Worm (Caenorhabditis elegans) whole organism, L2 larva: ENCODE data around the gene sre-39.

Experiments used
- C34F6.9 ChIP-seq: fragments of 150-350 bp; optimal IDR thresholded peaks from 2 replicates; lab custom pipeline; 2014; ENCODE audit warnings: missing biosample characterization, missing genetic modification characterization
- F13H6.1 ChIP-seq: sonication (generic microtip); optimal IDR thresholded peaks from 2 replicates; lab custom pipeline; 2016; ENCODE audit warnings: missing genetic modification characterization, missing compliant biosample characterization
- R02D3.7 ChIP-seq: fragments of 150-350 bp; optimal IDR thresholded peaks from 2 replicates; lab custom pipeline; 2014; ENCODE audit warnings: missing biosample characterization, missing genetic modification characterization
- Y55F3AM.14 ChIP-seq: fragments of 200-800 bp; sonication (Bioruptor generic); optimal IDR thresholded peaks from 2 replicates; lab custom pipeline; 2018; ENCODE audit warnings: mild to moderate bottlenecking, missing genetic modification characterization, missing compliant biosample characterization
- ZK546.5 ChIP-seq: sonication (generic microtip); optimal IDR thresholded peaks from 2 replicates; lab custom pipeline; 2017; ENCODE audit warnings: missing biosample characterization, missing genetic modification characterization
- alr-1 ChIP-seq: fragments of 150-350 bp; optimal IDR thresholded peaks from 2 replicates; lab custom pipeline; 2014; ENCODE audit warnings: missing biosample characterization, missing genetic modification characterization
- aly-2 ChIP-seq: fragments of 150-350 bp; optimal IDR thresholded peaks from 2 replicates; lab custom pipeline; 2014; ENCODE audit warnings: missing biosample characterization, missing genetic modification characterization
- blmp-1 ChIP-seq: sonication (generic microtip); optimal IDR thresholded peaks from 2 replicates; lab custom pipeline; 2017; ENCODE audit warnings: missing genetic modification characterization, mild to moderate bottlenecking, missing compliant biosample characterization, antibody characterized with exemption, moderate library complexity; ENCODE audit not compliant: insufficient read depth
- ceh-16 ChIP-seq: fragments of 150-350 bp; optimal IDR thresholded peaks from 2 replicates; lab custom pipeline; 2014; ENCODE audit warnings: missing biosample characterization, missing genetic modification characterization
- ceh-82 ChIP-seq: fragments of 150-350 bp; optimal IDR thresholded peaks from 2 replicates; lab custom pipeline; 2014; ENCODE audit warnings: missing biosample characterization, missing genetic modification characterization
- crh-2 ChIP-seq: sonication (generic microtip); optimal IDR thresholded peaks from 2 replicates; lab custom pipeline; 2017; ENCODE audit warnings: missing biosample characterization, missing genetic modification characterization
- dmd-4 ChIP-seq: sonication (generic microtip); optimal IDR thresholded peaks from 2 replicates; lab custom pipeline; 2017; ENCODE audit warnings: missing biosample characterization, missing genetic modification characterization
- egl-27 ChIP-seq: sonication (generic microtip); optimal IDR thresholded peaks from 3 replicates; lab custom pipeline; 2017; ENCODE audit warnings: missing biosample characterization, missing genetic modification reagents, missing genetic modification characterization
- elt-1 ChIP-seq: fragments of 150-350 bp; optimal IDR thresholded peaks from 2 replicates; lab custom pipeline; 2014; ENCODE audit warnings: missing biosample characterization, missing genetic modification characterization
- elt-3 ChIP-seq: sonication (generic microtip); optimal IDR thresholded peaks from 2 replicates; lab custom pipeline; 2017; ENCODE audit warnings: missing biosample characterization, missing genetic modification characterization
- fos-1 ChIP-seq: fragments of 150-350 bp; optimal IDR thresholded peaks from 2 replicates; lab custom pipeline; 2014; ENCODE audit warnings: missing biosample characterization, missing genetic modification characterization
- gmeb-1 ChIP-seq: fragments of 150-350 bp; optimal IDR thresholded peaks from 2 replicates; lab custom pipeline; 2014; ENCODE audit warnings: missing biosample characterization, missing genetic modification characterization
- lin-11 ChIP-seq: fragments of 150-350 bp; sonication (generic microtip); optimal IDR thresholded peaks from 2 replicates; lab custom pipeline; 2014; ENCODE audit warnings: missing biosample characterization, missing genetic modification characterization, inconsistent platforms, mixed read lengths
- lin-13 ChIP-seq: fragments of 150-350 bp; optimal IDR thresholded peaks from 2 replicates; lab custom pipeline; 2014; ENCODE audit warnings: missing biosample characterization, missing genetic modification reagents, missing genetic modification characterization
- lin-39 ChIP-seq: fragments of 150-350 bp; optimal IDR thresholded peaks from 2 replicates; lab custom pipeline; 2014; ENCODE audit warnings: missing biosample characterization, missing genetic modification reagents, missing genetic modification characterization
- lsy-2 ChIP-seq, 2 experiments: fragments of 150-350 bp in 1 of 2; sonication (generic microtip) in 1 of 2; optimal IDR thresholded peaks; 2 replicates each; lab custom pipeline; 2014 to 2017; ENCODE audit warnings: missing biosample characterization in 2 of 2, missing genetic modification characterization in 2 of 2
- mab-5 ChIP-seq: fragments of 150-350 bp; optimal IDR thresholded peaks from 2 replicates; lab custom pipeline; 2014; ENCODE audit warnings: missing biosample characterization, missing genetic modification characterization
- mbf-1 ChIP-seq: sonication (generic microtip); optimal IDR thresholded peaks from 2 replicates; lab custom pipeline; 2017; ENCODE audit warnings: missing biosample characterization, missing genetic modification characterization
- nhr-10 ChIP-seq: sonication (generic microtip); optimal IDR thresholded peaks from 2 replicates; lab custom pipeline; 2017; ENCODE audit warnings: missing biosample characterization, missing genetic modification characterization
- nhr-11 ChIP-seq: fragments of 150-350 bp; optimal IDR thresholded peaks from 2 replicates; lab custom pipeline; 2014; ENCODE audit warnings: missing biosample characterization, missing genetic modification characterization
- nhr-12 ChIP-seq: fragments of 150-350 bp; optimal IDR thresholded peaks from 2 replicates; lab custom pipeline; 2014; ENCODE audit warnings: missing biosample characterization, missing genetic modification characterization
- nhr-129 ChIP-seq: fragments of 150-350 bp; optimal IDR thresholded peaks from 2 replicates; lab custom pipeline; 2014; ENCODE audit warnings: missing biosample characterization, missing genetic modification characterization
- nhr-21 ChIP-seq: fragments of 150-350 bp; optimal IDR thresholded peaks from 2 replicates; lab custom pipeline; 2014; ENCODE audit warnings: missing biosample characterization, missing genetic modification characterization
- nhr-23 ChIP-seq: fragments of 150-350 bp; optimal IDR thresholded peaks from 2 replicates; lab custom pipeline; 2014; ENCODE audit warnings: missing biosample characterization, missing genetic modification reagents, missing genetic modification characterization
- nhr-237 ChIP-seq: fragments of 150-350 bp; optimal IDR thresholded peaks from 2 replicates; lab custom pipeline; 2014; ENCODE audit warnings: missing biosample characterization, missing genetic modification characterization
- nhr-25 ChIP-seq: fragments of 150-350 bp; sonication (generic microtip); optimal IDR thresholded peaks from 3 replicates; lab custom pipeline; 2014; ENCODE audit warnings: missing biosample characterization, missing genetic modification characterization
- nhr-6 ChIP-seq: fragments of 150-350 bp; optimal IDR thresholded peaks from 2 replicates; lab custom pipeline; 2014; ENCODE audit warnings: missing biosample characterization, missing genetic modification characterization
- nhr-77 ChIP-seq: fragments of 150-350 bp; optimal IDR thresholded peaks from 2 replicates; lab custom pipeline; 2014; ENCODE audit warnings: missing biosample characterization, missing genetic modification characterization
- peb-1 ChIP-seq: fragments of 150-350 bp; optimal IDR thresholded peaks from 2 replicates; lab custom pipeline; 2014; ENCODE audit warnings: missing biosample characterization, missing genetic modification characterization
- sem-4 ChIP-seq: fragments of 150-350 bp; optimal IDR thresholded peaks from 2 replicates; lab custom pipeline; 2014; ENCODE audit warnings: missing biosample characterization, missing genetic modification reagents, missing genetic modification characterization
- skn-1 ChIP-seq: sonication (generic microtip); optimal IDR thresholded peaks from 2 replicates; lab custom pipeline; 2017; ENCODE audit warnings: missing biosample characterization, missing genetic modification characterization
- sma-3 ChIP-seq: sonication (generic microtip); optimal IDR thresholded peaks from 2 replicates; lab custom pipeline; 2016; ENCODE audit warnings: missing genetic modification reagents, missing genetic modification characterization, missing compliant biosample characterization
- sma-9 ChIP-seq, 2 experiments: fragments of 150-350 bp in 1 of 2; sonication (generic microtip) in 1 of 2; optimal IDR thresholded peaks; 2 replicates each; lab custom pipeline; 2014 to 2016; ENCODE audit warnings: missing genetic modification characterization in 2 of 2, mild to moderate bottlenecking in 1 of 2, missing biosample characterization in 1 of 2, missing compliant biosample characterization in 1 of 2, missing genetic modification reagents in 1 of 2, moderate library complexity in 1 of 2
- snpc-4 ChIP-seq: fragments of 150-350 bp; optimal IDR thresholded peaks from 2 replicates; lab custom pipeline; 2014; ENCODE audit warnings: missing biosample characterization, missing genetic modification characterization
- unc-39 ChIP-seq: fragments of 150-350 bp; optimal IDR thresholded peaks from 2 replicates; lab custom pipeline; 2014; ENCODE audit warnings: missing biosample characterization, missing genetic modification characterization
- unc-55 ChIP-seq: fragments of 150-350 bp; sonication (generic microtip); optimal IDR thresholded peaks from 3 replicates; lab custom pipeline; 2014; ENCODE audit warnings: missing biosample characterization, missing genetic modification reagents, missing genetic modification characterization
- unc-62 ChIP-seq: fragments of 150-350 bp; optimal IDR thresholded peaks from 2 replicates; lab custom pipeline; 2014; ENCODE audit warnings: missing biosample characterization, missing genetic modification reagents, missing genetic modification characterization
- zag-1 ChIP-seq: fragments of 150-350 bp; optimal IDR thresholded peaks from 2 replicates; lab custom pipeline; 2014; ENCODE audit warnings: missing biosample characterization, missing genetic modification characterization
- ztf-1 ChIP-seq: fragments of 200-800 bp; sonication (Bioruptor generic); conservative IDR thresholded peaks from 2 replicates; pipeline ENCODE4 v1.3.6; 2022; ENCODE audit warnings: missing genetic modification characterization, missing compliant biosample characterization
- ztf-11 ChIP-seq: sonication (generic microtip); optimal IDR thresholded peaks from 2 replicates; lab custom pipeline; 2017; ENCODE audit warnings: missing biosample characterization, missing genetic modification characterization
- ztf-4 ChIP-seq: fragments of 150-350 bp; optimal IDR thresholded peaks from 2 replicates; lab custom pipeline; 2014; ENCODE audit warnings: missing biosample characterization, missing genetic modification characterization

The sre-39 gene

DNA sequence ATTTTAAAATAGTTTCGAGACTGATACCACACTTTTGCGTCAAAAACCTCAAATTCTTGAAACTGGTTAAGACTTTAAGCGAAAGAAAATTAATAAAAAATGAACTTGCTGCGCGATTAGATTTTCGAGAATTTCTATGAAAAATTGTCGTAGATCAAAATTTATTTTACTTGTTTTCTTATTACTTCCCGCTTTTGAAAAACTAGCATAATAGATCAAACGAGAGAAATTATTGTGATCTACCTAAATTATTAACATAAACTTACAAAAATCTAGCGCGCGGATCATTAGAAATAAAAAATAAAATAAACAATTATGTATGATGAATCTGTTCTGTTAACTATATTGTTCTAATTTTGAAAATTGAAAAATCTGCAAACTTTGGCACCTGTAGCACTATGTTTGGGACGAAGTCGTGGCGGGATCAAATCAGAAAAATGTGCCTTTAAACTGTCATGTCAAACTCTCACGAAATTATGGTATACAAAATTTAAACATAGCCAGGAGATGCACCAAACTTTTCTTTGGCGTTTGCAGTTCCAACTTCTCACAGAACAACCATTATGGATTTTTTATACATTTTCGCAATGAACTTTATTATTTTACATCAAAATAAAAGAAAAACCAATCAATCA, 39.8 kb downstream of the sre-39 start:
- TF ChIP-seq dmd-4 (tag; lab: Kevin White, UChicago) (no peak), ztf-11 (tag; lab: Kevin White, UChicago) (no peak), nhr-12 (no peak), Y55F3AM.14 (GFP tag; lab: Kevin White, UChicago) (no peak), unc-62 (GFP tag; lab: Kevin White, UChicago) (no peak), nhr-23 (tag; lab: Kevin White, UChicago) (no peak), nhr-77 (tag; lab: Kevin White, UChicago) (no peak), elt-3 (no peak), nhr-11 (tag; lab: Kevin White, UChicago) (no peak), ztf-1 (GFP tag; lab: Robert Waterston, UW) (no peak), nhr-25 (tag; lab: Kevin White, UChicago) (no peak), R02D3.7 (no peak), C34F6.9 (tag; lab: Kevin White, UChicago) (no peak), aly-2 (no peak), lin-13 (no peak), F13H6.1 (tag; lab: Kevin White, UChicago) (no peak), fos-1 (tag; lab: Kevin White, UChicago) (no peak), gmeb-1 (tag; lab: Kevin White, UChicago) (no peak), nhr-21 (tag; lab: Kevin White, UChicago) (no peak)

DNA sequence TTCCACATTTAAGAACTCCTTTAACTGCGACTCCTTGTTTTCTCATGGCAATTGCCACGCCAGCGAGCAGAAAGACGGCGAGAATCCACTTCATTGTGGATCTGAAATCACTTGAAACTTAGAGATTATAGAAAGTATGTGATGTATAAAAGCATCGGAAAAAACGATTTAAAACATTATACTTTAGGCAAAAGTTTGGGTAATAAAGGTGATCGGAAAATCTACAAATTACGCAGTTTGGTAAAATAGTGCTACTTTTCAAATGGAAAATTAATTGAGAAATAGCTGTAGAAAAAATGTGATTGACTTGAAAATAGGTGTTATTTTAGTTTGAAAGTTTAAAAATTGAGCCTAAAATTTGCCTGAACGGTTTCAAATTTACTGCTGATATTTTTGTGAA, 40.7 kb downstream of the sre-39 start, which contains the start of gene ttr-41:
Gene ttr-41, minus strand, starts transcription at position 101 of the 400 bp plus-strand sequence.
- TF ChIP-seq nhr-6 (no peak), ztf-4 (tag; lab: Kevin White, UChicago) (no peak), unc-55 (GFP tag; lab: Kevin White, UChicago) (no peak), aly-2 (no peak), ztf-1 (GFP tag; lab: Robert Waterston, UW) (no peak), alr-1 (no peak), mbf-1 (no peak)

DNA sequence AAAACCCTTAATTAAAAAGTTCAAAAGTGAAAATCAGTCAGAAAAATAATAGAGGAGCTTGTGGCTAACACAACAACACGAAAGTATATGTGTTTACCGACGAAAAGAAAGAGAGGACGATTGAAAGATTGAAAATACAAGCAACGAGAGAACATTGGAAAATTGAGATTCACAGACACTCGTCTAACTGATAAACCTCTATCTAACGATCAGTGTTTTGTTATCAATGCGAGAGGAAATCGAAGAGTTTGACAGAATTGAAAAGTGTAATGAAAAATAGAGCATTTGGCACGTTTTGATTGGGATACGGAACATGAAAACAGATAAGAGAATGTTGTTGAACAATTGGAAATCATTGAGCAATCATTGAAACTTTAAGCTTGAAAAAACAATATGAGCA, 41.6 kb downstream of the sre-39 start:
- no peak for TF ChIP-seq unc-62 (GFP tag; lab: Kevin White, UChicago)
- TF ChIP-seq mbf-1 = no peak
- TF ChIP-seq elt-3 = no peak
- TF ChIP-seq lin-39 = no peak
- TF ChIP-seq zag-1 (tag; lab: Kevin White, UChicago) = no peak
- no peak for TF ChIP-seq mab-5 (tag; lab: Kevin White, UChicago)
- no peak for TF ChIP-seq nhr-23 (tag; lab: Kevin White, UChicago)
- TF ChIP-seq ztf-1 (GFP tag; lab: Robert Waterston, UW) = no peak
- TF ChIP-seq unc-55 (GFP tag; lab: Kevin White, UChicago) = no peak
- no peak for TF ChIP-seq gmeb-1 (tag; lab: Kevin White, UChicago)
- no peak for TF ChIP-seq ceh-82
- TF ChIP-seq ztf-4 (tag; lab: Kevin White, UChicago) = no peak
- no peak for TF ChIP-seq lin-11 (tag; lab: Kevin White, UChicago)
- TF ChIP-seq crh-2 (tag; lab: Kevin White, UChicago) = peak; percentile 76
- TF ChIP-seq nhr-11 (tag; lab: Kevin White, UChicago) = no peak
- no peak for TF ChIP-seq nhr-25 (tag; lab: Kevin White, UChicago)
- peak; percentile 3 for TF ChIP-seq sma-3
- no peak for TF ChIP-seq unc-39 (tag; lab: Kevin White, UChicago)
- TF ChIP-seq alr-1 = no peak
- no peak for TF ChIP-seq elt-1
- TF ChIP-seq nhr-77 (tag; lab: Kevin White, UChicago) = no peak
- no peak for TF ChIP-seq ceh-16 (tag; lab: Kevin White, UChicago)
- TF ChIP-seq ztf-11 (tag; lab: Kevin White, UChicago) = no peak
- TF ChIP-seq nhr-129 (tag; lab: Kevin White, UChicago) = peak; percentile 72
- no peak for TF ChIP-seq peb-1 (tag; lab: Kevin White, UChicago)
- TF ChIP-seq nhr-10 (tag; lab: Kevin White, UChicago) = no peak
- no peak for TF ChIP-seq nhr-237 (tag; lab: Kevin White, UChicago)
- peak; percentile 46 for TF ChIP-seq C34F6.9 (tag; lab: Kevin White, UChicago)
- TF ChIP-seq ZK546.5 (tag; lab: Kevin White, UChicago) = no peak
- no peak for TF ChIP-seq dmd-4 (tag; lab: Kevin White, UChicago)
- TF ChIP-seq nhr-6 = no peak
- no peak for TF ChIP-seq nhr-21 (tag; lab: Kevin White, UChicago)
- no peak for TF ChIP-seq snpc-4
- TF ChIP-seq R02D3.7 = no peak
- peak; percentile 65 for TF ChIP-seq F13H6.1 (tag; lab: Kevin White, UChicago)
- TF ChIP-seq fos-1 (tag; lab: Kevin White, UChicago) = peak; percentile 95
- TF ChIP-seq lin-13 = no peak
- no peak for TF ChIP-seq sem-4 (tag; lab: Kevin White, UChicago)
- TF ChIP-seq nhr-12 = no peak
- TF ChIP-seq lsy-2 (tag; optimal IDR thresholded peaks at IDR 0.05; lab: Kevin White, UChicago) = peak in 1 of 2 experiments; percentile 61
- TF ChIP-seq skn-1 (tag; lab: Kevin White, UChicago) = no peak
- TF ChIP-seq egl-27 (tag; lab: Kevin White, UChicago) = no peak
- TF ChIP-seq sma-9 (GFP tag; optimal IDR thresholded peaks at IDR 0.05; lab: Kevin White, UChicago) = peak; percentile 65
- no peak for TF ChIP-seq sma-9 (tag; optimal IDR thresholded peaks at IDR 0.05; lab: Kevin White, UChicago)
- no peak for TF ChIP-seq blmp-1 (tag; lab: Kevin White, UChicago)
